Fruit fly (Drosophila melanogaster) whole organism, wandering third instar larva: ENCODE measurements around the gene CG33927.

ENCODE experiments used
- Abd-B ChIP-seq: fragments of >200 bp; optimal IDR thresholded peaks from 2 replicates; lab custom pipeline; 2017; ENCODE audit warnings: missing biosample characterization, missing genetic modification characterization
- CG32264 ChIP-seq: fragments of 200-800 bp; sonication (Bioruptor generic); optimal IDR thresholded peaks from 2 replicates; lab custom pipeline; 2016; ENCODE audit warnings: missing biosample characterization, missing genetic modification characterization
- CG9705 ChIP-seq: fragments of 200-800 bp; sonication (Bioruptor generic); optimal IDR thresholded peaks from 2 replicates; lab custom pipeline; 2018; ENCODE audit warnings: missing biosample characterization, mild to moderate bottlenecking, missing genetic modification characterization
- CrebA ChIP-seq: fragments of 200-800 bp; sonication (Bioruptor generic); optimal IDR thresholded peaks from 2 replicates; lab custom pipeline; 2016; ENCODE audit warnings: missing biosample characterization, mild to moderate bottlenecking, missing genetic modification characterization, borderline replicate concordance
- Dfd ChIP-seq: fragments of >200 bp; optimal IDR thresholded peaks from 2 replicates; lab custom pipeline; 2017; ENCODE audit warnings: missing biosample characterization, missing genetic modification characterization
- Dif ChIP-seq: fragments of 200-275, 200-300 bp; sonication (Bioruptor generic); optimal IDR thresholded peaks from 2 replicates; lab custom pipeline; 2018; ENCODE audit warnings: missing biosample characterization, missing genetic modification characterization; ENCODE audit not compliant: partially characterized antibody
- GATAd ChIP-seq: sonication (Bioruptor generic); optimal IDR thresholded peaks from 2 replicates; lab custom pipeline; 2016; ENCODE audit warnings: missing biosample characterization, missing genetic modification characterization
- HLH106 ChIP-seq: fragments of 200-800 bp; optimal IDR thresholded peaks from 3 replicates; lab custom pipeline; 2019; ENCODE audit warnings: missing biosample characterization, mild to moderate bottlenecking, missing genetic modification characterization, moderate library complexity
- Hnf4 ChIP-seq: fragments of 200-800 bp; sonication (Bioruptor generic); optimal IDR thresholded peaks from 2 replicates; lab custom pipeline; 2016; ENCODE audit warnings: missing biosample characterization, mild to moderate bottlenecking, missing genetic modification characterization
- Hr78 ChIP-seq: fragments of >200 bp; optimal IDR thresholded peaks from 2 replicates; lab custom pipeline; 2017; ENCODE audit warnings: missing biosample characterization, missing genetic modification characterization
- Hr83 ChIP-seq: fragments of 200-300 bp; sonication (Bioruptor generic); optimal IDR thresholded peaks from 2 replicates; lab custom pipeline; 2016; ENCODE audit warnings: missing biosample characterization, mild to moderate bottlenecking, missing genetic modification characterization, moderate library complexity; ENCODE audit not compliant: poor library complexity, severe bottlenecking
- Jra ChIP-seq: sonication (Bioruptor generic); optimal IDR thresholded peaks from 2 replicates; lab custom pipeline; 2016; ENCODE audit warnings: missing biosample characterization, missing genetic modification characterization
- Mio ChIP-seq: sonication (Bioruptor generic); optimal IDR thresholded peaks from 2 replicates; lab custom pipeline; 2016; ENCODE audit warnings: missing biosample characterization, missing genetic modification characterization
- Myc ChIP-seq: fragments of >200 bp; optimal IDR thresholded peaks from 2 replicates; lab custom pipeline; 2017
- N ChIP-seq: fragments of >200 bp; optimal IDR thresholded peaks from 2 replicates; lab custom pipeline; 2018; ENCODE audit warnings: missing biosample characterization, missing external identifiers, missing genetic modification characterization
- OdsH ChIP-seq: fragments of 200-800 bp; sonication (Bioruptor generic); optimal IDR thresholded peaks from 2 replicates; lab custom pipeline; 2016; ENCODE audit warnings: missing biosample characterization, mild to moderate bottlenecking, missing genetic modification characterization
- Rel ChIP-seq, 2 experiments: fragments of 200-800 bp; sonication (Bioruptor generic) in 1 of 2; optimal IDR thresholded peaks; 2 replicates in 1 of 2; 3 replicates in 1 of 2; lab custom pipeline; 2016 to 2019; ENCODE audit warnings: mild to moderate bottlenecking in 2 of 2, missing biosample characterization in 2 of 2, missing genetic modification characterization in 2 of 2, moderate library complexity in 1 of 2
- Sp1 ChIP-seq: fragments of 200-800 bp; sonication (Bioruptor generic); optimal IDR thresholded peaks from 3 replicates; lab custom pipeline; 2019; ENCODE audit warnings: missing biosample characterization, mild to moderate bottlenecking, missing genetic modification characterization, moderate library complexity
- Vsx2 ChIP-seq: fragments of 200-300, 225-300 bp; sonication (Bioruptor generic); optimal IDR thresholded peaks from 2 replicates; lab custom pipeline; 2018; ENCODE audit warnings: missing biosample characterization, missing genetic modification characterization; ENCODE audit not compliant: partially characterized antibody
- br ChIP-seq: fragments of 200-800 bp; sonication (Bioruptor generic); optimal IDR thresholded peaks from 2 replicates; lab custom pipeline; 2016; ENCODE audit warnings: missing biosample characterization, missing genetic modification characterization
- brk ChIP-seq: fragments of 200-800 bp; sonication (Bioruptor generic); optimal IDR thresholded peaks from 2 replicates; lab custom pipeline; 2016; ENCODE audit warnings: missing biosample characterization, mild to moderate bottlenecking, missing genetic modification characterization
- dl ChIP-seq, 2 experiments: fragments of 175-275, 200-275 bp in 1 of 2; fragments of 200-275 bp in 1 of 2; sonication (Bioruptor generic); optimal IDR thresholded peaks; lab custom pipeline; 2018; ENCODE audit warnings: mild to moderate bottlenecking in 2 of 2, missing biosample characterization in 2 of 2, missing genetic modification characterization in 2 of 2, moderate library complexity in 2 of 2; ENCODE audit not compliant: partially characterized antibody in 2 of 2, insufficient read depth in 1 of 2
- dmrt93B ChIP-seq: fragments of 200-800 bp; sonication (Bioruptor generic); optimal IDR thresholded peaks from 2 replicates; lab custom pipeline; 2018; ENCODE audit warnings: missing biosample characterization, mild to moderate bottlenecking, missing genetic modification characterization
- dsf ChIP-seq: sonication (Bioruptor generic); optimal IDR thresholded peaks from 2 replicates; lab custom pipeline; 2016; ENCODE audit warnings: missing biosample characterization, missing genetic modification characterization, borderline replicate concordance
- ey ChIP-seq: fragments of 200-800 bp; sonication (Bioruptor generic); optimal IDR thresholded peaks from 2 replicates; lab custom pipeline; 2016; ENCODE audit warnings: missing biosample characterization, missing genetic modification characterization
- foxo ChIP-seq, 2 experiments: fragments of 200-800 bp; sonication (Bioruptor generic); optimal IDR thresholded peaks; 2 replicates in 1 of 2; 3 replicates in 1 of 2; lab custom pipeline; 2016 to 2017; ENCODE audit warnings: missing biosample characterization in 2 of 2, missing genetic modification characterization in 2 of 2
- fru ChIP-seq: fragments of 200-800 bp; sonication (Bioruptor generic); optimal IDR thresholded peaks from 3 replicates; lab custom pipeline; 2016; ENCODE audit warnings: missing biosample characterization, mild to moderate bottlenecking, missing genetic modification characterization
- h ChIP-seq: fragments of 200-800 bp; sonication (Bioruptor generic); optimal IDR thresholded peaks from 3 replicates; lab custom pipeline; 2016; ENCODE audit warnings: missing biosample characterization, mild to moderate bottlenecking, missing genetic modification characterization
- jim ChIP-seq: fragments of 175-275, 200-325 bp; sonication (Bioruptor generic); optimal IDR thresholded peaks from 2 replicates; lab custom pipeline; 2016; ENCODE audit warnings: missing biosample characterization, mild to moderate bottlenecking, missing genetic modification characterization
- lola ChIP-seq: fragments of >200 bp; optimal IDR thresholded peaks from 2 replicates; lab custom pipeline; 2017; ENCODE audit warnings: missing biosample characterization, missing genetic modification characterization
- pan ChIP-seq: fragments of >200 bp; optimal IDR thresholded peaks from 2 replicates; lab custom pipeline; 2017
- psq ChIP-seq: fragments of 200-800 bp; sonication (Bioruptor generic); optimal IDR thresholded peaks from 3 replicates; lab custom pipeline; 2017; ENCODE audit warnings: missing biosample characterization, mild to moderate bottlenecking, missing genetic modification characterization, moderate library complexity
- rgr ChIP-seq: fragments of 200-800 bp; sonication (Bioruptor generic); optimal IDR thresholded peaks from 3 replicates; lab custom pipeline; 2016; ENCODE audit warnings: missing biosample characterization, mild to moderate bottlenecking, missing genetic modification characterization
- sage ChIP-seq: fragments of 200-800 bp; sonication (Bioruptor generic); optimal IDR thresholded peaks from 2 replicates; lab custom pipeline; 2016; ENCODE audit warnings: missing biosample characterization, mild to moderate bottlenecking, missing genetic modification characterization
- sv ChIP-seq: fragments of 200-800 bp; sonication (Bioruptor generic); optimal IDR thresholded peaks from 3 replicates; lab custom pipeline; 2016; ENCODE audit warnings: missing biosample characterization, missing genetic modification characterization
- tai ChIP-seq: sonication (Bioruptor generic); optimal IDR thresholded peaks from 2 replicates; lab custom pipeline; 2016; ENCODE audit warnings: missing biosample characterization, missing genetic modification characterization
- usp ChIP-seq: fragments of >200 bp; optimal IDR thresholded peaks from 2 replicates; lab custom pipeline; 2017; ENCODE audit warnings: missing biosample characterization, missing genetic modification characterization
- woc ChIP-seq: sonication (Bioruptor generic); optimal IDR thresholded peaks from 2 replicates; lab custom pipeline; 2016; ENCODE audit warnings: missing biosample characterization, mild to moderate bottlenecking, missing genetic modification characterization

CG33927 gene

dm6 chr3R:4641616-4642102, 48.7 kb downstream of the CG33927 start, which contains the start of the genes CG9775, MED31 and slx1:
TSS of gene CG9775 (minus strand) at chr3R:4641838.
TSS of gene MED31 (plus strand) at chr3R:4641963.
TSS of gene slx1 (plus strand) at chr3R:4641963.
- TF ChIP-seq rgr (GFP tag; lab: Kevin White, UChicago) (peak; percentile 73), usp (GFP tag; lab: Kevin White, UChicago) (no peak), Hnf4 (peak; percentile 25), lola (GFP tag; lab: Kevin White, UChicago) (no peak), Hr83 (GFP tag; lab: Kevin White, UChicago) (no peak), foxo (GFP tag; optimal IDR thresholded peaks at IDR 0.05; lab: Kevin White, UChicago) (peak in 1 of 2 experiments; percentile 78), sage (GFP tag; lab: Kevin White, UChicago) (no peak), Jra (GFP tag; lab: Kevin White, UChicago) (no peak), Vsx2 (no peak), tai (GFP tag; lab: Kevin White, UChicago) (no peak), Sp1 (peak; percentile 73), pan (lab: Kevin White, UChicago) (no peak), ey (GFP tag; lab: Kevin White, UChicago) (peak; percentile 25), CG32264 (GFP tag; lab: Kevin White, UChicago) (no peak), Myc (no peak), Dif (GFP tag; lab: Kevin White, UChicago) (no peak), jim (no peak), dmrt93B (no peak), sv (no peak), Abd-B (GFP tag; lab: Kevin White, UChicago) (no peak), GATAd (GFP tag; lab: Kevin White, UChicago) (no peak), dsf (GFP tag; lab: Kevin White, UChicago) (no peak), brk (GFP tag; lab: Kevin White, UChicago) (no peak), HLH106 (tag; lab: Kevin White, UChicago) (peak; percentile 81), dl (GFP tag; optimal IDR thresholded peaks at IDR 0.05; lab: Kevin White, UChicago; ENCODE audit: insufficient read depth in 1 of 2, partially characterized antibody in 2 of 2) (no peak), br (GFP tag; lab: Kevin White, UChicago) (no peak), fru (GFP tag; lab: Kevin White, UChicago) (peak; percentile 53), Mio (GFP tag; lab: Kevin White, UChicago) (no peak), N (no peak), Rel (GFP tag; optimal IDR thresholded peaks at IDR 0.05; lab: Kevin White, UChicago) (no peak), Rel (tag; optimal IDR thresholded peaks at IDR 0.05; lab: Kevin White, UChicago) (no peak), h (peak; percentile 57), CrebA (GFP tag; lab: Kevin White, UChicago) (no peak), OdsH (GFP tag; lab: Kevin White, UChicago) (peak; percentile 64), Dfd (GFP tag; lab: Kevin White, UChicago) (no peak), psq (GFP tag; lab: Kevin White, UChicago) (peak; percentile 65), CG9705 (GFP tag; lab: Kevin White, UChicago) (peak; percentile 13), Hr78 (GFP tag; lab: Kevin White, UChicago) (no peak), woc (GFP tag; lab: Kevin White, UChicago) (peak; percentile 48)

dm6 chr3R:4641254-4641573, 49.2 kb downstream of the CG33927 start:
- TF ChIP-seq foxo (GFP tag; optimal IDR thresholded peaks at IDR 0.05; lab: Kevin White, UChicago) (no peak), ey (GFP tag; lab: Kevin White, UChicago) (no peak), Sp1 (no peak), brk (GFP tag; lab: Kevin White, UChicago) (no peak), Rel (GFP tag; optimal IDR thresholded peaks at IDR 0.05; lab: Kevin White, UChicago) (no peak), Rel (tag; optimal IDR thresholded peaks at IDR 0.05; lab: Kevin White, UChicago) (no peak), Myc (no peak), OdsH (GFP tag; lab: Kevin White, UChicago) (no peak), Dfd (GFP tag; lab: Kevin White, UChicago) (no peak), Hnf4 (no peak), dsf (GFP tag; lab: Kevin White, UChicago) (no peak), sv (no peak)
